Worm (Caenorhabditis elegans) whole organism, L3 larva: Measurements from ENCODE around the gene F42A10.5.

ENCODE experiments used
- R02D3.7 ChIP-seq: fragments of 150-350 bp; optimal IDR thresholded peaks from 2 replicates; lab custom pipeline; 2014; ENCODE audit warnings: missing biosample characterization, missing genetic modification characterization
- ZK546.5 ChIP-seq: sonication (generic microtip); optimal IDR thresholded peaks from 2 replicates; lab custom pipeline; 2017; ENCODE audit warnings: missing biosample characterization, missing genetic modification characterization
- aly-2 ChIP-seq: fragments of 150-350 bp; optimal IDR thresholded peaks from 2 replicates; lab custom pipeline; 2014; ENCODE audit warnings: missing biosample characterization, missing genetic modification characterization
- ama-1 ChIP-seq: fragments of 150-350 bp; optimal IDR thresholded peaks from 2 replicates; lab custom pipeline; 2018
- ceh-16 ChIP-seq: sonication (generic microtip); optimal IDR thresholded peaks from 2 replicates; lab custom pipeline; 2017; ENCODE audit warnings: missing biosample characterization, missing genetic modification characterization
- ceh-28 ChIP-seq: fragments of 150-350 bp; optimal IDR thresholded peaks from 2 replicates; lab custom pipeline; 2014; ENCODE audit warnings: missing biosample characterization, missing genetic modification reagents, missing genetic modification characterization
- ceh-82 ChIP-seq: fragments of 150-350 bp; optimal IDR thresholded peaks from 2 replicates; lab custom pipeline; 2014; ENCODE audit warnings: missing biosample characterization, missing genetic modification characterization
- ceh-9 ChIP-seq: sonication (generic microtip); optimal IDR thresholded peaks from 2 replicates; lab custom pipeline; 2018; ENCODE audit warnings: missing biosample characterization, missing genetic modification characterization
- daf-12 ChIP-seq: fragments of 150-350 bp; optimal IDR thresholded peaks from 2 replicates; lab custom pipeline; 2014; ENCODE audit warnings: missing biosample characterization, missing genetic modification reagents, missing genetic modification characterization
- egl-27 ChIP-seq: sonication (generic microtip); optimal IDR thresholded peaks from 4 replicates; lab custom pipeline; 2017; ENCODE audit warnings: missing biosample characterization, missing genetic modification reagents, missing genetic modification characterization
- egl-5 ChIP-seq: fragments of 150-350 bp; optimal IDR thresholded peaks from 2 replicates; lab custom pipeline; 2017; ENCODE audit warnings: missing biosample characterization, missing genetic modification reagents, missing genetic modification characterization, inconsistent platforms
- elt-1 ChIP-seq: fragments of 150-350 bp; optimal IDR thresholded peaks from 2 replicates; lab custom pipeline; 2014; ENCODE audit warnings: missing biosample characterization, missing genetic modification characterization
- elt-2 ChIP-seq: sonication (generic microtip); optimal IDR thresholded peaks from 2 replicates; lab custom pipeline; 2016; ENCODE audit warnings: missing genetic modification reagents, mild to moderate bottlenecking, missing genetic modification characterization, missing compliant biosample characterization
- elt-3 ChIP-seq, 3 experiments: fragments of 150-350 bp in 1 of 3; sonication (generic microtip) in 2 of 3; optimal IDR thresholded peaks; 2 replicates in 2 of 3; 4 replicates in 1 of 3; lab custom pipeline; 2014 to 2017; ENCODE audit warnings: missing biosample characterization in 3 of 3, missing genetic modification characterization in 3 of 3
- eor-1 ChIP-seq, 2 experiments: fragments of 150-350 bp; optimal IDR thresholded peaks; 2 replicates each; lab custom pipeline; 2014 to 2018; ENCODE audit warnings: missing biosample characterization in 2 of 2, missing genetic modification characterization in 2 of 2
- fkh-10 ChIP-seq: sonication (generic microtip); optimal IDR thresholded peaks from 2 replicates; lab custom pipeline; 2017; ENCODE audit warnings: missing biosample characterization, missing genetic modification reagents, missing genetic modification characterization
- fkh-2 ChIP-seq: fragments of 150-350 bp; optimal IDR thresholded peaks from 2 replicates; lab custom pipeline; 2014; ENCODE audit warnings: missing biosample characterization, missing genetic modification reagents, missing genetic modification characterization
- fos-1 ChIP-seq: fragments of 150-350 bp; optimal IDR thresholded peaks from 2 replicates; lab custom pipeline; 2014; ENCODE audit warnings: missing biosample characterization, missing genetic modification characterization
- hmg-11 ChIP-seq: sonication (generic microtip); optimal IDR thresholded peaks from 2 replicates; lab custom pipeline; 2016; ENCODE audit warnings: missing genetic modification characterization, missing compliant biosample characterization
- jun-1 ChIP-seq: fragments of 150-350 bp; optimal IDR thresholded peaks from 2 replicates; lab custom pipeline; 2014; ENCODE audit warnings: missing biosample characterization, missing genetic modification reagents, missing genetic modification characterization
- lin-15B ChIP-seq: fragments of 150-350 bp; optimal IDR thresholded peaks from 2 replicates; lab custom pipeline; 2014; ENCODE audit warnings: missing biosample characterization, missing genetic modification characterization
- lin-39 ChIP-seq: fragments of 150-350 bp; optimal IDR thresholded peaks from 2 replicates; lab custom pipeline; 2018; ENCODE audit warnings: missing biosample characterization, missing genetic modification reagents, missing genetic modification characterization
- lsy-12 ChIP-seq: sonication (generic microtip); optimal IDR thresholded peaks from 2 replicates; lab custom pipeline; 2016; ENCODE audit warnings: mild to moderate bottlenecking, missing genetic modification characterization, missing compliant biosample characterization
- mdl-1 ChIP-seq: fragments of 150-350 bp; optimal IDR thresholded peaks from 2 replicates; lab custom pipeline; 2014; ENCODE audit warnings: missing biosample characterization, missing genetic modification characterization
- mml-1 ChIP-seq: fragments of 150-350 bp; sonication (generic microtip); optimal IDR thresholded peaks from 3 replicates; lab custom pipeline; 2014; ENCODE audit warnings: missing biosample characterization, missing genetic modification characterization
- nfya-1 ChIP-seq: sonication (generic microtip); optimal IDR thresholded peaks from 2 replicates; lab custom pipeline; 2017; ENCODE audit warnings: missing genetic modification characterization, mild to moderate bottlenecking, missing compliant biosample characterization, antibody characterized with exemption, moderate library complexity; ENCODE audit not compliant: insufficient read depth
- nhr-11 ChIP-seq: fragments of 150-350 bp; optimal IDR thresholded peaks from 2 replicates; lab custom pipeline; 2014; ENCODE audit warnings: missing biosample characterization, missing genetic modification characterization
- nhr-12 ChIP-seq: fragments of 150-350 bp; optimal IDR thresholded peaks from 2 replicates; lab custom pipeline; 2014; ENCODE audit warnings: missing biosample characterization, missing genetic modification characterization
- nhr-23 ChIP-seq: fragments of 150-350 bp; optimal IDR thresholded peaks from 2 replicates; lab custom pipeline; 2014; ENCODE audit warnings: missing biosample characterization, missing genetic modification reagents, missing genetic modification characterization
- nhr-237 ChIP-seq: fragments of 150-350 bp; optimal IDR thresholded peaks from 2 replicates; lab custom pipeline; 2014; ENCODE audit warnings: missing biosample characterization, missing genetic modification characterization
- nhr-25 ChIP-seq: sonication (generic microtip); optimal IDR thresholded peaks from 2 replicates; lab custom pipeline; 2017; ENCODE audit warnings: missing biosample characterization, missing genetic modification characterization
- nhr-28 ChIP-seq: fragments of 150-350 bp; optimal IDR thresholded peaks from 2 replicates; lab custom pipeline; 2014; ENCODE audit warnings: missing biosample characterization, missing genetic modification characterization
- nhr-43 ChIP-seq: sonication (generic microtip); optimal IDR thresholded peaks from 2 replicates; lab custom pipeline; 2016; ENCODE audit warnings: mild to moderate bottlenecking, missing genetic modification characterization, missing compliant biosample characterization; ENCODE audit not compliant: poor library complexity, severe bottlenecking
- nhr-67 ChIP-seq: fragments of 150-350 bp; optimal IDR thresholded peaks from 2 replicates; lab custom pipeline; 2014; ENCODE audit warnings: missing biosample characterization, missing genetic modification characterization
- nhr-76 ChIP-seq: fragments of 150-350 bp; sonication (generic microtip); optimal IDR thresholded peaks from 5 replicates; lab custom pipeline; 2014; ENCODE audit warnings: missing biosample characterization, missing genetic modification characterization
- nhr-77 ChIP-seq: fragments of 150-350 bp; optimal IDR thresholded peaks from 2 replicates; lab custom pipeline; 2014; ENCODE audit warnings: missing biosample characterization, missing genetic modification characterization
- pha-4 ChIP-seq: fragments of 150-350 bp; optimal IDR thresholded peaks from 2 replicates; lab custom pipeline; 2014; ENCODE audit warnings: missing biosample characterization, missing genetic modification reagents, missing genetic modification characterization
- pqm-1 ChIP-seq: fragments of 150-350 bp; optimal IDR thresholded peaks from 2 replicates; lab custom pipeline; 2017; ENCODE audit warnings: missing biosample characterization, missing genetic modification characterization, inconsistent platforms
- sea-2 ChIP-seq: fragments of 150-350 bp; sonication (generic microtip); optimal IDR thresholded peaks from 4 replicates; lab custom pipeline; 2014; ENCODE audit warnings: missing biosample characterization, missing genetic modification reagents, missing genetic modification characterization
- skn-1 ChIP-seq: fragments of 150-350 bp; optimal IDR thresholded peaks from 2 replicates; lab custom pipeline; 2014; ENCODE audit warnings: missing biosample characterization, missing genetic modification characterization
- snpc-4 ChIP-seq: fragments of 150-350 bp; optimal IDR thresholded peaks from 2 replicates; lab custom pipeline; 2014; ENCODE audit warnings: missing biosample characterization, missing genetic modification characterization
- tbx-2 ChIP-seq: sonication (generic microtip); optimal IDR thresholded peaks from 2 replicates; lab custom pipeline; 2016; ENCODE audit warnings: mild to moderate bottlenecking, missing genetic modification characterization, missing compliant biosample characterization
- unc-39 ChIP-seq: sonication (generic microtip); optimal IDR thresholded peaks from 4 replicates; lab custom pipeline; 2017; ENCODE audit warnings: missing biosample characterization, missing genetic modification characterization
- unc-62 ChIP-seq: fragments of 150-350 bp; sonication (generic microtip); optimal IDR thresholded peaks from 4 replicates; lab custom pipeline; 2014; ENCODE audit warnings: missing biosample characterization, missing genetic modification reagents, missing genetic modification characterization
- zag-1 ChIP-seq: fragments of 150-350 bp; optimal IDR thresholded peaks from 2 replicates; lab custom pipeline; 2014; ENCODE audit warnings: missing biosample characterization, missing genetic modification characterization
- ztf-11 ChIP-seq: fragments of 150-350 bp; optimal IDR thresholded peaks from 2 replicates; lab custom pipeline; 2014; ENCODE audit warnings: missing biosample characterization, missing genetic modification characterization
- ztf-4 ChIP-seq: fragments of 150-350 bp; optimal IDR thresholded peaks from 2 replicates; lab custom pipeline; 2014; ENCODE audit warnings: missing biosample characterization, missing genetic modification characterization

F42A10.5 gene

DNA sequence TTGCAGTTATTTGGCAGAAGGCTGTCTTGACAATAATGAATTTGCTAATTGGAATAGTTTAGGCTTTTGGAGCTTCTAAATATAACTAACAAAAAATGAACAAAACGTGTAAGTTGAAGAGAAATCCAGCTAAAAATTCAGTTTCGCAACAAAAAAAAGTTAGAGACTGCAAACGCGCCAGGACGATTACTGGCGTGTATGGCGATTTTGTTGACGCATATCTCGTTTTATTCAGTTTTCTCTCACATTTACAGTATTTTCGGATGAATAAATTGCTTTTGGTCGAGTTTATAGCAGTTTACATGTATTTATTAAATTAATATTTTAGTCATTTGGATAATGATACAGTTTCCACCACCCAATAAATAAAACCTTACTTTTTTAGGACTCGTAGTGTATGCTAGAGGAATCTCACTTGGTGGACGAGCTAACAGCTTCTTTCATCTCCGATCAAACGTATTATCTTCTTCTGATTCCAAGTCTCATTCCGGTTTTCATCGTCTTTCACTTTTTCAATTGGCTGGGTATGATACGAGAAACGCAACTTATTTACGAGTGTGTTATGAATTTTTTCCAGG, at the start of gene F42A10.5, which contains the start of gene abcf-3:
Gene F42A10.5, minus strand, starts transcription at position 458 of the 578 bp plus-strand sequence.
Gene abcf-3, plus strand, starts transcription at position 384 of the 578 bp plus-strand sequence.
- TF ChIP-seq nhr-11 (tag; lab: Kevin White, UChicago) = peak; percentile 28
- no peak for TF ChIP-seq nhr-77 (tag; lab: Kevin White, UChicago)
- no peak for TF ChIP-seq ceh-82
- TF ChIP-seq skn-1 (tag; lab: Kevin White, UChicago) = peak; percentile 6
- no peak for TF ChIP-seq ceh-9
- TF ChIP-seq fkh-10 (GFP tag; lab: Kevin White, UChicago) = no peak
- TF ChIP-seq egl-5 (tag; lab: Kevin White, UChicago) = no peak
- TF ChIP-seq aly-2 (tag; lab: Kevin White, UChicago) = no peak
- peak; percentile 79 for TF ChIP-seq pha-4 (tag; lab: Kevin White, UChicago)
- TF ChIP-seq nhr-67 (tag; lab: Kevin White, UChicago) = no peak
- TF ChIP-seq nfya-1 (tag; lab: Kevin White, UChicago) = peak; percentile 77
- no peak for TF ChIP-seq pqm-1
- no peak for TF ChIP-seq ceh-16 (tag; lab: Kevin White, UChicago)
- TF ChIP-seq lin-39 (tag; lab: Kevin White, UChicago) = peak; percentile 14
- TF ChIP-seq tbx-2 = peak; percentile 12
- no peak for TF ChIP-seq unc-39
- TF ChIP-seq unc-62 (GFP tag; lab: Kevin White, UChicago) = no peak
- TF ChIP-seq sea-2 = no peak
- TF ChIP-seq nhr-25 (tag; lab: Kevin White, UChicago) = peak; percentile 44
- TF ChIP-seq zag-1 (tag; lab: Kevin White, UChicago) = no peak
- TF ChIP-seq nhr-43 (tag; lab: Kevin White, UChicago) = peak; percentile 50
- TF ChIP-seq hmg-11 (tag; lab: Kevin White, UChicago) = no peak
- TF ChIP-seq nhr-237 (tag; lab: Kevin White, UChicago) = no peak
- TF ChIP-seq elt-1 (tag; lab: Kevin White, UChicago) = no peak
- no peak for TF ChIP-seq fos-1
- TF ChIP-seq ama-1 = no peak
- no peak for TF ChIP-seq jun-1 (tag; lab: Kevin White, UChicago)
- TF ChIP-seq nhr-12 (tag; lab: Kevin White, UChicago) = no peak
- peak; percentile 72 for TF ChIP-seq nhr-23 (tag; lab: Kevin White, UChicago)
- TF ChIP-seq nhr-28 (tag; lab: Kevin White, UChicago) = no peak
- TF ChIP-seq elt-2 (tag; lab: Kevin White, UChicago) = peak; percentile 34
- no peak for TF ChIP-seq mml-1 (tag; lab: Kevin White, UChicago)
- no peak for TF ChIP-seq snpc-4
- no peak for TF ChIP-seq R02D3.7 (tag; lab: Kevin White, UChicago)
- peak; percentile 12 for TF ChIP-seq ceh-28 (tag; lab: Kevin White, UChicago)
- no peak for TF ChIP-seq mdl-1
- peak; percentile 25 for TF ChIP-seq lsy-12
- no peak for TF ChIP-seq nhr-76 (tag; lab: Kevin White, UChicago)
- TF ChIP-seq ztf-4 (tag; lab: Kevin White, UChicago) = peak; percentile 42
- no peak for TF ChIP-seq fkh-2
- TF ChIP-seq lin-15B (tag; lab: Kevin White, UChicago) = peak; percentile 74
- TF ChIP-seq eor-1 (tag; optimal IDR thresholded peaks at IDR 0.05; lab: Kevin White, UChicago) = no peak
- no peak for TF ChIP-seq egl-27
- TF ChIP-seq ZK546.5 = no peak
- TF ChIP-seq elt-3 (tag; optimal IDR thresholded peaks at IDR 0.05; lab: Kevin White, UChicago) = no peak
- no peak for TF ChIP-seq daf-12 (tag; lab: Kevin White, UChicago)
- no peak for TF ChIP-seq ztf-11 (tag; lab: Kevin White, UChicago)
